Fruit fly (Drosophila melanogaster) whole organism, embryonic: Measurements from ENCODE around the gene CG7191.

ENCODE experiments used
- Ada2b ChIP-seq: fragments of 200-800 bp; sonication (Bioruptor generic); IDR thresholded peaks from 2 replicates; pipeline ENCODE4 v1.3.6; 2022; ENCODE audit warnings: missing biosample characterization, missing genetic modification characterization
- CG11247 ChIP-seq: fragments of 200-800 bp; sonication (Bioruptor generic); IDR thresholded peaks from 2 replicates; pipeline ENCODE4 v1.3.6; 2022; ENCODE audit warnings: missing biosample characterization, missing genetic modification characterization
- CG11398 ChIP-seq: fragments of 200-800 bp; sonication (Bioruptor generic); optimal IDR thresholded peaks from 2 replicates; lab custom pipeline; 2016; ENCODE audit warnings: missing biosample characterization, missing genetic modification characterization
- CG14710 ChIP-seq: fragments of 200-800 bp; sonication (Bioruptor generic); optimal IDR thresholded peaks from 3 replicates; lab custom pipeline; 2019; ENCODE audit warnings: missing biosample characterization, mild to moderate bottlenecking, missing genetic modification characterization, moderate library complexity
- CG17359 ChIP-seq: fragments of 200-800 bp; sonication (Bioruptor generic); optimal IDR thresholded peaks from 3 replicates; lab custom pipeline; 2018; ENCODE audit warnings: missing biosample characterization, mild to moderate bottlenecking, missing genetic modification characterization, moderate library complexity
- CG17829 ChIP-seq: fragments of 200-800 bp; optimal IDR thresholded peaks from 2 replicates; lab custom pipeline; 2019; ENCODE audit warnings: missing biosample characterization, mild to moderate bottlenecking, missing genetic modification characterization, moderate library complexity
- CG17912 ChIP-seq: fragments of 200-800 bp; sonication (Bioruptor generic); optimal IDR thresholded peaks from 2 replicates; lab custom pipeline; 2018; ENCODE audit warnings: missing biosample characterization, mild to moderate bottlenecking, missing genetic modification characterization
- CG18599 ChIP-seq: fragments of 200-800 bp; sonication (Bioruptor generic); optimal IDR thresholded peaks from 3 replicates; lab custom pipeline; 2017; ENCODE audit warnings: missing biosample characterization, missing genetic modification characterization, mild to moderate bottlenecking, moderate library complexity, missing genetic modification reagents
- CG30403 ChIP-seq: fragments of 200-800 bp; sonication (Bioruptor generic); optimal IDR thresholded peaks from 3 replicates; lab custom pipeline; 2016; ENCODE audit warnings: missing biosample characterization, missing genetic modification characterization
- CG31224 ChIP-seq: fragments of 200-800 bp; sonication (Bioruptor generic); IDR thresholded peaks from 2 replicates; pipeline ENCODE4 v1.3.6; 2022; ENCODE audit warnings: missing biosample characterization, missing genetic modification characterization
- CG3163 ChIP-seq: fragments of 200-800 bp; sonication (Bioruptor generic); optimal IDR thresholded peaks from 3 replicates; lab custom pipeline; 2016; ENCODE audit warnings: missing biosample characterization, missing genetic modification characterization
- CG4360 ChIP-seq: fragments of 200-800 bp; sonication (Bioruptor generic); IDR thresholded peaks from 2 replicates; pipeline ENCODE4 v1.3.6; 2022; ENCODE audit warnings: missing biosample characterization, missing genetic modification characterization
- CG8089 ChIP-seq: fragments of 200-800 bp; sonication (Bioruptor generic); optimal IDR thresholded peaks from 3 replicates; lab custom pipeline; 2016; ENCODE audit warnings: missing biosample characterization, missing genetic modification characterization
- Dad ChIP-seq: fragments of 200-800 bp; sonication (Bioruptor generic); optimal IDR thresholded peaks from 3 replicates; lab custom pipeline; 2016; ENCODE audit warnings: missing biosample characterization, missing genetic modification characterization
- Doc3 ChIP-seq: fragments of 200-800 bp; sonication (Bioruptor generic); IDR thresholded peaks from 3 replicates; pipeline ENCODE4 v1.3.6; 2022; ENCODE audit warnings: missing biosample characterization, missing genetic modification characterization; ENCODE audit not compliant: partially characterized antibody
- HLH54F ChIP-seq: fragments of 200-800 bp; sonication (Bioruptor generic); optimal IDR thresholded peaks from 3 replicates; lab custom pipeline; 2016; ENCODE audit warnings: missing biosample characterization, missing genetic modification characterization
- Hand ChIP-seq: fragments of 200-800 bp; sonication (Bioruptor generic); optimal IDR thresholded peaks from 2 replicates; lab custom pipeline; 2017; ENCODE audit warnings: mild to moderate bottlenecking, missing biosample characterization, missing genetic modification reagents, missing genetic modification characterization
- Hsf ChIP-seq: fragments of 200-800 bp; sonication (Bioruptor generic); optimal IDR thresholded peaks from 3 replicates; lab custom pipeline; 2016; ENCODE audit warnings: missing biosample characterization, missing genetic modification characterization
- MESR4 ChIP-seq: fragments of 200-800 bp; sonication (Bioruptor generic); optimal IDR thresholded peaks from 2 replicates; lab custom pipeline; 2018; ENCODE audit warnings: missing biosample characterization, mild to moderate bottlenecking, missing genetic modification characterization, moderate library complexity
- Max ChIP-seq: fragments of 200-800 bp; sonication (Bioruptor generic); optimal IDR thresholded peaks from 2 replicates; lab custom pipeline; 2016; ENCODE audit warnings: missing biosample characterization, mild to moderate bottlenecking, missing genetic modification characterization
- Oli ChIP-seq: fragments of 200-800 bp; sonication (Bioruptor generic); optimal IDR thresholded peaks from 2 replicates; lab custom pipeline; 2018; ENCODE audit warnings: missing biosample characterization, mild to moderate bottlenecking, missing genetic modification characterization, moderate library complexity
- Poxn ChIP-seq: fragments of 200-800 bp; sonication (Bioruptor generic); IDR thresholded peaks from 2 replicates; pipeline ENCODE4 v1.3.6; 2022; ENCODE audit warnings: missing biosample characterization, missing genetic modification characterization
- Spps ChIP-seq: fragments of 200-800 bp; sonication (Bioruptor generic); optimal IDR thresholded peaks from 2 replicates; lab custom pipeline; 2018; ENCODE audit warnings: missing biosample characterization, mild to moderate bottlenecking, missing genetic modification characterization
- abd-A ChIP-seq: fragments of 200-800 bp; sonication (Bioruptor generic); optimal IDR thresholded peaks from 3 replicates; lab custom pipeline; 2019; ENCODE audit warnings: missing biosample characterization, mild to moderate bottlenecking, missing genetic modification characterization, moderate library complexity
- amos ChIP-seq: fragments of 200-800 bp; sonication (Bioruptor generic); IDR thresholded peaks from 2 replicates; pipeline ENCODE4 v1.3.6; 2022; ENCODE audit warnings: missing biosample characterization, missing genetic modification characterization; ENCODE audit not compliant: partially characterized antibody
- croc ChIP-seq: fragments of 200-800 bp; sonication (Bioruptor generic); conservative IDR thresholded peaks from 3 replicates; pipeline ENCODE4 v1.3.6; 2022; ENCODE audit warnings: missing biosample characterization, missing genetic modification characterization
- dan ChIP-seq: fragments of 200-800 bp; sonication (Bioruptor generic); IDR thresholded peaks from 2 replicates; pipeline ENCODE4 v1.3.6; 2022; ENCODE audit warnings: missing biosample characterization, missing genetic modification characterization
- dm ChIP-seq: fragments of 200-800 bp; sonication (Bioruptor generic); optimal IDR thresholded peaks from 3 replicates; lab custom pipeline; 2016; ENCODE audit warnings: missing biosample characterization, missing genetic modification characterization
- emc ChIP-seq: fragments of 200-800 bp; sonication (Bioruptor generic); optimal IDR thresholded peaks from 2 replicates; lab custom pipeline; 2016; ENCODE audit warnings: missing biosample characterization, missing genetic modification characterization
- ems ChIP-seq: fragments of 200-800 bp; sonication (Bioruptor generic); optimal IDR thresholded peaks from 3 replicates; lab custom pipeline; 2016; ENCODE audit warnings: missing biosample characterization, missing genetic modification characterization
- fd64A ChIP-seq: fragments of 200-800 bp; sonication (Bioruptor generic); optimal IDR thresholded peaks from 3 replicates; lab custom pipeline; 2018; ENCODE audit warnings: missing biosample characterization, mild to moderate bottlenecking, missing genetic modification characterization
- gcm ChIP-seq: fragments of 200-800 bp; sonication (Bioruptor generic); optimal IDR thresholded peaks from 2 replicates; lab custom pipeline; 2019; ENCODE audit warnings: missing biosample characterization, mild to moderate bottlenecking, missing genetic modification characterization, moderate library complexity
- gsb-n ChIP-seq: fragments of 200-800 bp; sonication (Bioruptor generic); optimal IDR thresholded peaks from 3 replicates; lab custom pipeline; 2018; ENCODE audit warnings: missing biosample characterization, mild to moderate bottlenecking, missing genetic modification characterization
- ham ChIP-seq: fragments of 200-800 bp; sonication (Bioruptor generic); IDR thresholded peaks from 2 replicates; pipeline ENCODE4 v1.3.6; 2022; ENCODE audit warnings: missing biosample characterization, missing genetic modification characterization
- hb ChIP-seq: fragments of 200-800 bp; sonication (Bioruptor generic); IDR thresholded peaks from 3 replicates; pipeline ENCODE4 v1.3.6; 2022; ENCODE audit warnings: missing biosample characterization, missing genetic modification characterization; ENCODE audit not compliant: partially characterized antibody
- hkb ChIP-seq, 2 experiments: fragments of 200-800 bp in 1 of 2; fragments of >200 bp in 1 of 2; sonication (Bioruptor generic) in 1 of 2; IDR thresholded peaks in 1 of 2; optimal IDR thresholded peaks in 1 of 2; 2 replicates each; pipeline versions ENCODE4 v1.3.6 to Lab custom; 2017 to 2022; ENCODE audit warnings: missing biosample characterization in 1 of 2, missing genetic modification characterization in 1 of 2
- kni ChIP-seq: fragments of 200-800 bp; sonication (Bioruptor generic); optimal IDR thresholded peaks from 3 replicates; lab custom pipeline; 2017; ENCODE audit warnings: mild to moderate bottlenecking, missing biosample characterization, missing genetic modification reagents, missing genetic modification characterization
- lov ChIP-seq, 2 experiments: fragments of 200-800 bp in 1 of 2; fragments of >200 bp in 1 of 2; sonication (Bioruptor generic) in 1 of 2; IDR thresholded peaks in 1 of 2; optimal IDR thresholded peaks in 1 of 2; 2 replicates in 1 of 2; 3 replicates in 1 of 2; pipeline versions ENCODE4 v1.3.6 to Lab custom; 2017 to 2022; ENCODE audit warnings: missing biosample characterization in 1 of 2, missing genetic modification characterization in 1 of 2
- nau ChIP-seq: fragments of 200-800 bp; sonication (Bioruptor generic); optimal IDR thresholded peaks from 3 replicates; lab custom pipeline; 2017; ENCODE audit warnings: missing biosample characterization, mild to moderate bottlenecking, missing genetic modification characterization, missing genetic modification reagents
- nmo ChIP-seq: fragments of 200-800 bp; sonication (Bioruptor generic); optimal IDR thresholded peaks from 2 replicates; lab custom pipeline; 2018; ENCODE audit warnings: missing biosample characterization, mild to moderate bottlenecking, missing genetic modification characterization, moderate library complexity
- oc ChIP-seq: fragments of 200-800 bp; sonication (Bioruptor generic); optimal IDR thresholded peaks from 2 replicates; lab custom pipeline; 2018; ENCODE audit warnings: missing biosample characterization, mild to moderate bottlenecking, missing genetic modification characterization, moderate library complexity
- org-1 ChIP-seq: fragments of 200-800 bp; sonication (Bioruptor generic); optimal IDR thresholded peaks from 2 replicates; lab custom pipeline; 2017; ENCODE audit warnings: missing biosample characterization, missing genetic modification characterization
- prd ChIP-seq, 3 experiments: fragments of >200 bp in 2 of 3; fragments of 200-800 bp in 1 of 3; sonication (Bioruptor generic) in 1 of 3; optimal IDR thresholded peaks in 2 of 3; IDR thresholded peaks in 1 of 3; 2 replicates in 2 of 3; 3 replicates in 1 of 3; pipeline versions ENCODE4 v1.3.6 to Lab custom; 2017 to 2022; ENCODE audit warnings: missing biosample characterization in 1 of 3, missing genetic modification characterization in 1 of 3
- run ChIP-seq: fragments of 200-800 bp; sonication (Bioruptor generic); optimal IDR thresholded peaks from 3 replicates; lab custom pipeline; 2018; ENCODE audit warnings: missing biosample characterization, mild to moderate bottlenecking, missing genetic modification characterization
- slp2 ChIP-seq: fragments of 200-800 bp; sonication (Bioruptor generic); optimal IDR thresholded peaks from 2 replicates; lab custom pipeline; 2016; ENCODE audit warnings: missing biosample characterization, missing genetic modification characterization
- vvl ChIP-seq: fragments of 200-800 bp; sonication (Bioruptor generic); IDR thresholded peaks from 2 replicates; pipeline ENCODE4 v1.3.6; 2022; ENCODE audit warnings: missing biosample characterization, missing genetic modification characterization
- wek ChIP-seq: fragments of 200-800 bp; sonication (Bioruptor generic); optimal IDR thresholded peaks from 3 replicates; lab custom pipeline; 2018; ENCODE audit warnings: missing biosample characterization, mild to moderate bottlenecking, missing genetic modification characterization, moderate library complexity

The CG7191 gene

dm6 chr2L:7811249-7812002, 44.0 kb downstream of the CG7191 start, which contains the start of gene LanB1 (continued):
- peak; percentile 63; the same call in 1 of the 2 replicates for TF ChIP-seq amos (GFP tag; lab: Robert Waterston, UW)
- peak; percentile 82 for TF ChIP-seq kni (GFP tag; lab: Kevin White, UChicago)
- no peak for TF ChIP-seq HLH54F
- TF ChIP-seq CG17912 (GFP tag; lab: Kevin White, UChicago), result no peak
- TF ChIP-seq CG11398 (GFP tag; lab: Kevin White, UChicago), result no peak
- peak; percentile 39 for TF ChIP-seq CG17359 (tag; lab: Kevin White, UChicago)
- peak; percentile 97 for TF ChIP-seq CG4360
- TF ChIP-seq wek (GFP tag; lab: Kevin White, UChicago), result no peak
- no peak for TF ChIP-seq Ada2b
- peak; percentile 47; the same call in 1 of the 2 replicates for TF ChIP-seq vvl (GFP tag; lab: Robert Waterston, UW)
- no peak for TF ChIP-seq Oli (tag; lab: Kevin White, UChicago)
- peak; percentile 49; the same call in 1 of the 3 replicates for TF ChIP-seq hb (GFP tag; lab: Robert Waterston, UW)
- TF ChIP-seq ham, result no peak
- TF ChIP-seq Poxn (GFP tag; lab: Robert Waterston, UW), result no peak
- no peak for TF ChIP-seq gcm
- no peak for TF ChIP-seq CG8089
- no peak for TF ChIP-seq dan (GFP tag; lab: Robert Waterston, UW)
- TF ChIP-seq CG30403 (GFP tag; lab: Kevin White, UChicago), result no peak
- peak; percentile 26 for TF ChIP-seq MESR4 (GFP tag; lab: Kevin White, UChicago)
- no peak for TF ChIP-seq croc (GFP tag; lab: Robert Waterston, UW)
- no peak for TF ChIP-seq dm (GFP tag; lab: Kevin White, UChicago)
- TF ChIP-seq Spps (tag; lab: Kevin White, UChicago), result no peak
- no peak for TF ChIP-seq Max (GFP tag; lab: Kevin White, UChicago)
- no peak for TF ChIP-seq run
- TF ChIP-seq prd (optimal IDR thresholded peaks at IDR 0.05; lab: Kevin White, UChicago), result no peak
- 0 out of 3 replicates have a peak, but pooled peaks have one; percentile 8 for TF ChIP-seq prd (GFP tag; IDR thresholded peaks at IDR 0.05; lab: Robert Waterston, UW)
- TF ChIP-seq CG14710 (tag; lab: Kevin White, UChicago), result no peak
- peak; percentile 19 for TF ChIP-seq Dad (GFP tag; lab: Kevin White, UChicago)
- no peak for TF ChIP-seq hkb (optimal IDR thresholded peaks at IDR 0.05; lab: Kevin White, UChicago)
- TF ChIP-seq hkb (GFP tag; IDR thresholded peaks at IDR 0.05; lab: Robert Waterston, UW), result peak; percentile 34; the same call in 1 of the 2 replicates
- TF ChIP-seq Hand, result no peak
- TF ChIP-seq lov (optimal IDR thresholded peaks at IDR 0.05; lab: Kevin White, UChicago), result no peak
- TF ChIP-seq lov (GFP tag; IDR thresholded peaks at IDR 0.05; lab: Robert Waterston, UW), result 0 out of 3 replicates have a peak, but pooled peaks have one; percentile 27
- TF ChIP-seq nau (GFP tag; lab: Kevin White, UChicago), result peak; percentile 8
- TF ChIP-seq CG31224, result no peak
- no peak for TF ChIP-seq CG3163 (GFP tag; lab: Kevin White, UChicago)
- TF ChIP-seq fd64A (GFP tag; lab: Kevin White, UChicago), result no peak
- no peak for TF ChIP-seq Hsf
- TF ChIP-seq emc (GFP tag; lab: Kevin White, UChicago), result no peak
- TF ChIP-seq org-1 (GFP tag; lab: Kevin White, UChicago), result no peak
- TF ChIP-seq oc (tag; lab: Kevin White, UChicago), result peak; percentile 52
- TF ChIP-seq CG17829 (tag; lab: Kevin White, UChicago), result peak; percentile 7
- no peak for TF ChIP-seq gsb-n
- TF ChIP-seq slp2, result no peak
- no peak for TF ChIP-seq ems
- TF ChIP-seq nmo (GFP tag; lab: Kevin White, UChicago), result no peak
- TF ChIP-seq abd-A (tag; lab: Kevin White, UChicago), result no peak
- peak; percentile 39; the same call in 1 of the 3 replicates for TF ChIP-seq Doc3
- no peak for TF ChIP-seq CG11247 (GFP tag; lab: Robert Waterston, UW)
- peak; percentile 6 for TF ChIP-seq CG18599 (GFP tag; lab: Kevin White, UChicago)
